Worm (Caenorhabditis elegans) whole organism, L4/young adult: ENCODE results near the gene F14D7.14.
"Not testable (repeated sequence)": the region's sequence is repeated elsewhere in the genome, so short reads cannot be mapped to it uniquely, and the experiment has no call there.

Source experiments
- W03F9.2 ChIP-seq: fragments of 150-350 bp; optimal IDR thresholded peaks from 2 replicates; lab custom pipeline; 2014; ENCODE audit warnings: missing biosample characterization, missing genetic modification characterization
- dao-5 ChIP-seq: sonication (generic microtip); optimal IDR thresholded peaks from 2 replicates; lab custom pipeline; 2016; ENCODE audit warnings: missing genotype, missing genetic modification characterization, moderate library complexity, missing compliant biosample characterization
- him-1 ChIP-seq: sonication (generic microtip); optimal IDR thresholded peaks from 2 replicates; lab custom pipeline; 2016; ENCODE audit warnings: missing genotype, missing genetic modification reagents, missing genetic modification characterization, missing compliant biosample characterization

Gene F14D7.14

DNA sequence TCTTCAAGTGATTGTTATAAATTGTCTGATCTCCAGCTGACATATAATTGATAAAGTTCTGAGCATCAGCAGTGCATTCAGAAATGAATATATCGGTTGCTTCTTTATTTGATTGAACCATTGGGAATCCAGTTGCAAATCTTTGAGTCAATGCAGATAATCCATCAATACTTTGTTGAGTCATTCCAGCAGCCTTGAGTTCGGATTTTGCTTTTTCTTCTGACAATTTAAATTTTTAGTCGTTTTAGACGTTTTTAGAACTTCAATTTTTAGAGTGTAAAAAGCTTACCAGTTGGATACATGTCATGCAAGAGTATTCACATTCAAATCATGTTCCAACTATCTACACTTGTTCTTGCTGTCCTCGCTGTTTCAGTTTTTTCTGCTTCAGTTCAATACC is at the start of gene F14D7.14:
F14D7.14 (plus strand) TSS at position 301 of the 400 bp plus-strand sequence.
- TF ChIP-seq W03F9.2; dao-5 (tag; lab: Kevin White, UChicago); him-1 (tag; lab: Kevin White, UChicago): not testable (repeated sequence)

ce11 chrV:14260831-14261230 is 48.9 kb upstream of the F14D7.14 start, which contains the start of gene F40G12.2:
Gene F40G12.2, minus strand, starts transcription at chrV:14260931.
- TF ChIP-seq W03F9.2 (no peak), dao-5 (tag; lab: Kevin White, UChicago) (no peak), him-1 (tag; lab: Kevin White, UChicago) (no peak)

ce11 chrV:14267326-14267942 is 42.3 kb upstream of the F14D7.14 start:
- TF ChIP-seq him-1 (tag; lab: Kevin White, UChicago), result no peak
- no peak for TF ChIP-seq dao-5 (tag; lab: Kevin White, UChicago)
- TF ChIP-seq W03F9.2, result no peak

- TF ChIP-seq W03F9.2 (no peak), dao-5 (tag; lab: Kevin White, UChicago) (no peak), him-1 (tag; lab: Kevin White, UChicago) (no peak)
Observed at ce11 chrV:14268616-14269015, 41.1 kb upstream of the F14D7.14 start, which contains the start of gene F40G12.4. Gene F40G12.4, minus strand, starts transcription at chrV:14268716.

DNA sequence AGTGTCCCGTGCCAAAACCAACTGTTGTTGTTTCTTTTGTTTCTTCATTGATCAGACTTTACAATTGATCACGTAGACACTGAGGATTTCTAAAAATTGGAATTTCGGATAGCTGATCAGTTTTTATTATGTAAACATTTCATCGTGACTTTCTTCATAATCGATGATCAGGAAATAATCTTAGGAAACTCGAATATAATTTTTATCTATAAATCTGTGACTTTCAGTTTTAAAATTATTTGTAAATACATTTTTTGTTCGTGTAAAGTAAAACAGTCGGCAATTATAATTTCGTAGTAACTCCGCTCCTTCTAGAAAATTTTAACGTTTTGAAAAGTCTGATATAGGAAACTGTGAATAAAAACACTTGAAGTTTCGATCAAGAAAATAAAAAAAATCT is 39.0 kb upstream of the F14D7.14 start, which contains the start of gene F40G12.5:
F40G12.5 (minus strand) TSS at position 101 of the 400 bp plus-strand sequence.
- no peak for TF ChIP-seq W03F9.2
- no peak for TF ChIP-seq dao-5 (tag; lab: Kevin White, UChicago)
- no peak for TF ChIP-seq him-1 (tag; lab: Kevin White, UChicago)

- TF ChIP-seq dao-5 (tag; lab: Kevin White, UChicago) (no peak), him-1 (tag; lab: Kevin White, UChicago) (no peak), W03F9.2 (no peak)
Observed at ce11 chrV:14273019-14273418, 36.7 kb upstream of the F14D7.14 start, which contains the start of gene F40G12.6. Gene F40G12.6, minus strand, starts transcription at chrV:14273119.

DNA sequence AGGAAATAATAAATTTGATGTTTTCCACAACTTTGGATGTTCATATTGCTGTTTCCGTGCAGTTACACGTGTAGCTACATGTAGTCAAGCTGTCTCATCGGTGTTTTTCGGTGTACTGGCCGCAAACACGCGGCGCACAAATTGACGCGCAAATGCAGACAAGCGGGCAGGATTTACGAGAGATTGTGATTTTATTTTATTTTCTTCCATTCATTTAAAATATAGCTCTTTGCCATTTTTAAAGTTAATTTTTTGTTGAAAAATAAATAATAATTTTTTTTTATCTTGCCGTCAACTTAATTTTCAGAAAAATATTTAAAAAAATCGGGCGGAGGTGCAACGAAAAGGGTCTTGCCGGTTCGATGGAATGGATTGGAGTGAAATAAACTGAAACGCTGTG is 35.5 kb upstream of the F14D7.14 start, which contains the start of gene F40G12.7:
F40G12.7 (plus strand) TSS at position 301 of the 400 bp plus-strand sequence.
- not testable (repeated sequence) for TF ChIP-seq dao-5 (tag; lab: Kevin White, UChicago); W03F9.2; him-1 (tag; lab: Kevin White, UChicago)

DNA sequence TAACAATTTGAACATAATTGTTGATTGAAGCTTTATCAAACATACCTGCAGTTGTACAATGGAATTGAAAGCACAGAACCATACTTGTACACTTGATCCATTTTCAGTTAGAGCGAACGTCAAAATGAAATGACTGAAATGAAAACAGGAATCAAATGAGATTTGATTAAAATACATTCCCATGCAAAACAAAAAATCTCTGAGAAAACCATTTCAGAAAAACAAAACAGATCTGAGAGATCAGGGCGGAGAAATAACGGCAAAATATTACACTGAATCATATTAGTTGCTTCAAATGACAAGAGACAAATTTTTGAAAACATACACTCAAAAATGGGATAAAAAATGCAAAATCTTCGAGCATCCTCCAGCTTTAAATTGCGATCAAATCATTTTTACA is 30.0 kb upstream of the F14D7.14 start, which contains the start of gene srt-33:
srt-33 (minus strand) TSS at position 101 of the 400 bp plus-strand sequence.
- TF ChIP-seq W03F9.2 (no peak), him-1 (tag; lab: Kevin White, UChicago) (no peak), dao-5 (tag; lab: Kevin White, UChicago) (no peak)

- no peak for TF ChIP-seq him-1 (tag; lab: Kevin White, UChicago)
- no peak for TF ChIP-seq W03F9.2
- no peak for TF ChIP-seq dao-5 (tag; lab: Kevin White, UChicago)
Observed at ce11 chrV:14282222-14282709, 27.5 kb upstream of the F14D7.14 start, which contains the start of the genes srt-74 and F40G12.9. Gene srt-74, minus strand, starts transcription at chrV:14282322. Gene F40G12.9, plus strand, starts transcription at chrV:14282659.

- TF ChIP-seq W03F9.2, result no peak
- TF ChIP-seq dao-5 (tag; lab: Kevin White, UChicago), result no peak
- no peak for TF ChIP-seq him-1 (tag; lab: Kevin White, UChicago)
Observed at ce11 chrV:14283241-14283640, 26.5 kb upstream of the F14D7.14 start, which contains the start of gene F40G12.10. Gene F40G12.10, plus strand, starts transcription at chrV:14283541.

- TF ChIP-seq W03F9.2, result no peak
- TF ChIP-seq dao-5 (tag; lab: Kevin White, UChicago), result no peak
- TF ChIP-seq him-1 (tag; lab: Kevin White, UChicago), result no peak
Observed at ce11 chrV:14285803-14286202, 23.9 kb upstream of the F14D7.14 start, which contains the start of gene F40G12.11. Gene F40G12.11, plus strand, starts transcription at chrV:14286171.

- TF ChIP-seq W03F9.2 (no peak), him-1 (tag; lab: Kevin White, UChicago) (no peak), dao-5 (tag; lab: Kevin White, UChicago) (no peak)
Observed at ce11 chrV:14289363-14289762, 20.4 kb upstream of the F14D7.14 start, which contains the start of gene F14D7.1. Gene F14D7.1, minus strand, starts transcription at chrV:14289463.

- TF ChIP-seq W03F9.2, result no peak
- no peak for TF ChIP-seq him-1 (tag; lab: Kevin White, UChicago)
- TF ChIP-seq dao-5 (tag; lab: Kevin White, UChicago), result no peak
Observed at ce11 chrV:14290636-14291035, 19.1 kb upstream of the F14D7.14 start, which contains the start of gene F14D7.18. Gene F14D7.18, minus strand, starts transcription at chrV:14290736.
